Worm (Caenorhabditis elegans): ENCODE results near the gene C06B8.7.

ce11 chrV:15512856-15513756 lies 14.6 kb downstream of the C06B8.7 start:
- TF ChIP-seq D2030.7 (GFP tag; IDR thresholded peaks at IDR 0.05) (no peak; the same call in 1 of the 2 replicates), hmg-20 (GFP tag; IDR thresholded peaks at IDR 0.05) (no peak), pha-4 (tag; optimal IDR thresholded peaks at IDR 0.05) (no peak), Y79H2A.3 (GFP tag; conservative IDR thresholded peaks at IDR 0.05) (no peak), dpl-1 (GFP tag; optimal IDR thresholded peaks at IDR 0.05) (no peak), K12H6.12 (tag; optimal IDR thresholded peaks at IDR 0.05) (no peak), C17E4.6 (GFP tag; IDR thresholded peaks at IDR 0.05) (no peak), nfya-1 (tag; optimal IDR thresholded peaks at IDR 0.05; ENCODE audit: borderline replicate concordance, insufficient read depth) (no peak), ama-1 (optimal IDR thresholded peaks at IDR 0.05) (no peak), ama-1 (GFP tag; optimal IDR thresholded peaks at IDR 0.05) (no peak)
